Worm (Caenorhabditis elegans): ENCODE data around the gene C27D9.1.

Gene C27D9.1

ce11 chrII:4772441-4772840, 19.2 kb downstream of the C27D9.1 start:
- no peak for TF ChIP-seq blmp-1 (tag; optimal IDR thresholded peaks at IDR 0.05)
- no peak for TF ChIP-seq bed-3 (GFP tag; optimal IDR thresholded peaks at IDR 0.05)
- no peak for TF ChIP-seq ces-1 (GFP tag; optimal IDR thresholded peaks at IDR 0.05)
- no peak for TF ChIP-seq M03D4.4 (tag; optimal IDR thresholded peaks at IDR 0.05)
- no peak for TF ChIP-seq lsy-2 (tag; optimal IDR thresholded peaks at IDR 0.05)
- no peak for TF ChIP-seq tbx-8 (GFP tag; optimal IDR thresholded peaks at IDR 0.05)
- TF ChIP-seq ceh-39 (tag; optimal IDR thresholded peaks at IDR 0.05) = no peak
- no peak for TF ChIP-seq ceh-83 (GFP tag; optimal IDR thresholded peaks at IDR 0.05)

- TF ChIP-seq unc-62 (GFP tag; optimal IDR thresholded peaks at IDR 0.05) (no peak), zip-8 (tag; optimal IDR thresholded peaks at IDR 0.05) (no peak), nhr-12 (tag; optimal IDR thresholded peaks at IDR 0.05) (no peak), elt-1 (tag; optimal IDR thresholded peaks at IDR 0.05; ENCODE audit: borderline replicate concordance, insufficient read depth) (no peak), mep-1 (tag; optimal IDR thresholded peaks at IDR 0.05) (no peak), mab-5 (tag; optimal IDR thresholded peaks at IDR 0.05) (no peak), drap-1 (GFP tag; optimal IDR thresholded peaks at IDR 0.05) (no peak), bed-3 (GFP tag; optimal IDR thresholded peaks at IDR 0.05) (no peak), mls-2 (tag; optimal IDR thresholded peaks at IDR 0.05) (no peak)
Measured at ce11 chrII:4773891-4774432, 20.7 kb downstream of the C27D9.1 start, which contains the start of the genes F26G1.9 and F26G1.10. TSS of gene F26G1.9 (minus strand) at chrII:4773991. TSS of gene F26G1.10 (plus strand) at chrII:4774382.

- no peak for TF ChIP-seq snpc-4 (tag; optimal IDR thresholded peaks at IDR 0.05)
Measured at ce11 chrII:4775802-4776201, 22.6 kb downstream of the C27D9.1 start.

- TF ChIP-seq sem-2 (GFP tag; optimal IDR thresholded peaks at IDR 0.05) = no peak
Measured at ce11 chrII:4776933-4777332, 23.7 kb downstream of the C27D9.1 start, which contains the start of gene F26G1.11. TSS of gene F26G1.11 (plus strand) at chrII:4777137.

- TF ChIP-seq nhr-237 (tag; optimal IDR thresholded peaks at IDR 0.05) (no peak), zip-8 (tag; optimal IDR thresholded peaks at IDR 0.05) (no peak), flh-1 (GFP tag; optimal IDR thresholded peaks at IDR 0.05) (no peak), pha-4 (tag; optimal IDR thresholded peaks at IDR 0.05) (peak; percentile 84), elt-3 (tag; optimal IDR thresholded peaks at IDR 0.05) (no peak), ces-1 (GFP tag; optimal IDR thresholded peaks at IDR 0.05) (no peak), sptf-1 (tag; optimal IDR thresholded peaks at IDR 0.05) (no peak), ztf-11 (tag; optimal IDR thresholded peaks at IDR 0.05) (no peak)
Measured at ce11 chrII:4779753-4780152, 26.5 kb downstream of the C27D9.1 start.

ce11 chrII:4784436-4784835, 31.2 kb downstream of the C27D9.1 start, which contains the start of gene nep-12:
TSS of gene nep-12 (minus strand) at chrII:4784536.
- TF ChIP-seq sptf-1 (tag; optimal IDR thresholded peaks at IDR 0.05) (no peak), unc-120 (tag; optimal IDR thresholded peaks at IDR 0.05; ENCODE audit: poor library complexity, severe bottlenecking) (no peak), nhr-28 (tag; optimal IDR thresholded peaks at IDR 0.05) (no peak), ces-1 (GFP tag; optimal IDR thresholded peaks at IDR 0.05) (no peak), cnd-1 (tag; optimal IDR thresholded peaks at IDR 0.05) (no peak), mep-1 (tag; optimal IDR thresholded peaks at IDR 0.05) (no peak), nhr-2 (tag; optimal IDR thresholded peaks at IDR 0.05) (no peak)

ce11 chrII:4786181-4786580, 33.0 kb downstream of the C27D9.1 start, which contains the start of gene msp-3:
TSS of gene msp-3 (minus strand) at chrII:4786281.
- TF ChIP-seq snpc-4 (tag; optimal IDR thresholded peaks at IDR 0.05) (no peak), zip-8 (tag; optimal IDR thresholded peaks at IDR 0.05) (no peak), lsy-2 (tag; optimal IDR thresholded peaks at IDR 0.05) (no peak), sptf-1 (tag; optimal IDR thresholded peaks at IDR 0.05) (no peak), flh-1 (GFP tag; optimal IDR thresholded peaks at IDR 0.05) (no peak), pha-4 (tag; optimal IDR thresholded peaks at IDR 0.05) (no peak), elt-3 (tag; optimal IDR thresholded peaks at IDR 0.05) (no peak)
